Worm (Caenorhabditis elegans): ENCODE results near the gene M199.9.
"Not testable (repeated sequence)": the region's sequence is repeated elsewhere in the genome, so short reads cannot be mapped to it uniquely, and the experiment has no call there.

DNA sequence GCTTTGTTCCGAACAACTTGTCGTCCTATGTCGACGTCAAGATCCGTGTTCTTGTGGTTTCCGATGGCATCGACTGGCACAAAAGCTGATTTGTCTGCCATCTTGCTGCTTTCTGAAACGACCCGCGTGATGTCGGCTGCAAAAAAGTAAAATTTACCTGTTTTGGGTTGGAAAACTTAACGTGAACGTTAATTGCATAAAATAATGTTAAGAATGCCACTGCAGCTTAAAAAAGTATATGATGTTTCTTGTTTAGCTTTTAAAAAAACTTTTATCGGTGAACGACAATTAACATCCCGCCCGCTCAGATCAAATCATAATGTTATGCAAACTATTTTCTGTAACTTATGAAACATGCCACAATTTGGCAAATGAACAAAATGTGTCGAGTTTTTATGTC lies 6.3 kb upstream of the M199.9 start, which contains the start of gene M199.8:
- not testable (repeated sequence) for TF ChIP-seq sox-4, ceh-9, elt-2, pqm-1, nhr-232, ceh-34, tbx-2 (tag; optimal IDR thresholded peaks at IDR 0.05)
